Fruit fly (Drosophila melanogaster): Measurements from ENCODE around the gene SdhC.

- TF ChIP-seq insv (optimal IDR thresholded peaks at IDR 0.05) (no peak), h (optimal IDR thresholded peaks at IDR 0.05) (no peak), ttk (optimal IDR thresholded peaks at IDR 0.05) (no peak), Sin3A (optimal IDR thresholded peaks at IDR 0.05) (no peak), psq (optimal IDR thresholded peaks at IDR 0.05) (no peak)
These were observed 31.3 kb downstream of the SdhC start for dm6 chr3R:11178300-11178699.

All from Kc167 (cell line).